Worm (Caenorhabditis elegans) whole organism, L4 larva: ENCODE results near the gene C18C4.7.

Experiments
- F26F4.8 ChIP-seq: fragments of 200-800 bp; sonication (Bioruptor generic); conservative IDR thresholded peaks from 2 replicates; pipeline ENCODE4 v1.3.6; 2022; ENCODE audit warnings: missing genetic modification characterization, missing compliant biosample characterization
- F49E8.2 ChIP-seq: sonication (generic microtip); optimal IDR thresholded peaks from 2 replicates; lab custom pipeline; 2016; ENCODE audit warnings: missing compliant biosample characterization, mild to moderate bottlenecking, missing genetic modification characterization, borderline replicate concordance
- R02D3.7 ChIP-seq: fragments of 150-350 bp; sonication (generic microtip); optimal IDR thresholded peaks from 3 replicates; lab custom pipeline; 2014; ENCODE audit warnings: missing biosample characterization, missing genetic modification characterization
- Y105C5A.15 ChIP-seq: fragments of 200-800 bp; sonication (Bioruptor generic); IDR thresholded peaks from 2 replicates; pipeline ENCODE4 v1.3.6; 2022; ENCODE audit warnings: missing genetic modification characterization, missing compliant biosample characterization
- Y5F2A.4 ChIP-seq: fragments of 200-800 bp; sonication (Bioruptor generic); optimal IDR thresholded peaks from 2 replicates; lab custom pipeline; 2018; ENCODE audit warnings: mild to moderate bottlenecking, missing genetic modification characterization, missing compliant biosample characterization
- ZK546.5 ChIP-seq, 2 experiments: sonication (generic microtip); optimal IDR thresholded peaks; 2 replicates each; lab custom pipeline; 2017; ENCODE audit warnings: missing biosample characterization in 2 of 2, missing genetic modification characterization in 2 of 2
- aha-1 ChIP-seq: fragments of 150-350 bp; peaks from one replicate; lab custom pipeline; 2014; ENCODE audit warnings: missing biosample characterization, missing genetic modification characterization
- ceh-20 ChIP-seq: fragments of 200-800 bp; sonication (Bioruptor generic); IDR thresholded peaks from 2 replicates; pipeline ENCODE4 v1.3.6; 2022; ENCODE audit warnings: missing genetic modification reagents, missing genetic modification characterization, missing compliant biosample characterization
- ceh-28 ChIP-seq: fragments of 150-350 bp; optimal IDR thresholded peaks from 2 replicates; lab custom pipeline; 2014; ENCODE audit warnings: missing biosample characterization, missing genetic modification reagents, missing genetic modification characterization
- cey-2 ChIP-seq: sonication (generic microtip); optimal IDR thresholded peaks from 3 replicates; lab custom pipeline; 2017; ENCODE audit warnings: missing genetic modification characterization, mild to moderate bottlenecking, missing compliant biosample characterization, antibody characterized with exemption, borderline replicate concordance; ENCODE audit not compliant: insufficient read depth
- daf-16 ChIP-seq, 3 experiments: sonication (generic microtip); optimal IDR thresholded peaks; 2 replicates each; lab custom pipeline; 2016 to 2017; ENCODE audit warnings: missing genetic modification characterization in 3 of 3, missing genetic modification reagents in 3 of 3, mild to moderate bottlenecking in 2 of 3, missing compliant biosample characterization in 2 of 3, missing biosample characterization in 1 of 3, moderate library complexity in 1 of 3
- dmd-9 ChIP-seq: fragments of 200-800 bp; sonication (Bioruptor generic); IDR thresholded peaks from 2 replicates; pipeline ENCODE4 v1.3.6; 2022; ENCODE audit warnings: missing genetic modification reagents, missing genetic modification characterization, missing compliant biosample characterization
- dpl-1 ChIP-seq: fragments of 150-350 bp; optimal IDR thresholded peaks from 2 replicates; lab custom pipeline; 2014; ENCODE audit warnings: missing biosample characterization, missing genetic modification reagents, missing genetic modification characterization
- dve-1 ChIP-seq: sonication (generic microtip); optimal IDR thresholded peaks from 2 replicates; lab custom pipeline; 2017; ENCODE audit warnings: antibody characterized with exemption, mild to moderate bottlenecking, missing genetic modification characterization, missing compliant biosample characterization; ENCODE audit not compliant: insufficient read depth
- fos-1 ChIP-seq: fragments of 150-350 bp; optimal IDR thresholded peaks from 2 replicates; lab custom pipeline; 2014; ENCODE audit warnings: missing biosample characterization, missing genetic modification characterization
- hif-1 ChIP-seq, 2 experiments: sonication (generic microtip); optimal IDR thresholded peaks; 2 replicates each; lab custom pipeline; 2016 to 2017; ENCODE audit warnings: missing compliant biosample characterization in 2 of 2, missing genetic modification characterization in 2 of 2, missing genetic modification reagents in 2 of 2, missing genotype in 2 of 2, mild to moderate bottlenecking in 1 of 2
- hlh-11 ChIP-seq: fragments of 200-800 bp; sonication (Bioruptor generic); optimal IDR thresholded peaks from 2 replicates; lab custom pipeline; 2018; ENCODE audit warnings: mild to moderate bottlenecking, missing genetic modification characterization, missing compliant biosample characterization
- hlh-30 ChIP-seq: sonication (generic microtip); optimal IDR thresholded peaks from 2 replicates; lab custom pipeline; 2017; ENCODE audit warnings: antibody characterized with exemption, mild to moderate bottlenecking, missing genetic modification characterization, missing compliant biosample characterization; ENCODE audit not compliant: insufficient read depth
- hmg-1.1 ChIP-seq: fragments of 200-800 bp; sonication (Bioruptor generic); IDR thresholded peaks from 2 replicates; pipeline ENCODE4 v1.3.6; 2022; ENCODE audit warnings: missing genetic modification reagents, missing genetic modification characterization, missing compliant biosample characterization
- jun-1 ChIP-seq: fragments of 150-350 bp; optimal IDR thresholded peaks from 2 replicates; lab custom pipeline; 2014; ENCODE audit warnings: missing biosample characterization, missing genetic modification reagents, missing genetic modification characterization
- lim-7 ChIP-seq: fragments of 200-800 bp; sonication (Bioruptor generic); IDR thresholded peaks from 2 replicates; pipeline ENCODE4 v1.3.6; 2022; ENCODE audit warnings: missing genetic modification characterization, missing compliant biosample characterization
- lin-13 ChIP-seq: fragments of 150-350 bp; optimal IDR thresholded peaks from 2 replicates; lab custom pipeline; 2014; ENCODE audit warnings: missing biosample characterization, missing genetic modification reagents, missing genetic modification characterization
- lin-15B ChIP-seq: fragments of 150-350 bp; sonication (generic microtip); optimal IDR thresholded peaks from 3 replicates; lab custom pipeline; 2014; ENCODE audit warnings: missing biosample characterization, missing genetic modification characterization
- lin-38 ChIP-seq: fragments of 200-800 bp; sonication (Bioruptor generic); IDR thresholded peaks from 2 replicates; pipeline ENCODE4 v1.3.6; 2022; ENCODE audit warnings: missing genetic modification reagents, missing genetic modification characterization, missing compliant biosample characterization
- lir-3 ChIP-seq: sonication (generic microtip); optimal IDR thresholded peaks from 2 replicates; lab custom pipeline; 2016; ENCODE audit warnings: mild to moderate bottlenecking, missing genetic modification characterization, missing compliant biosample characterization
- lsy-2 ChIP-seq, 2 experiments: fragments of 150-350 bp in 1 of 2; sonication (generic microtip) in 1 of 2; optimal IDR thresholded peaks; 2 replicates each; lab custom pipeline; 2014 to 2017; ENCODE audit warnings: missing biosample characterization in 2 of 2, missing genetic modification characterization in 2 of 2
- mdt-29 ChIP-seq: fragments of 200-800 bp; sonication (Bioruptor generic); IDR thresholded peaks from 2 replicates; pipeline ENCODE4 v1.3.6; 2022; ENCODE audit warnings: missing genetic modification reagents, missing genetic modification characterization, missing compliant biosample characterization
- mep-1 ChIP-seq: fragments of 150-350 bp; sonication (generic microtip); optimal IDR thresholded peaks from 3 replicates; lab custom pipeline; 2014; ENCODE audit warnings: missing biosample characterization, missing genetic modification characterization
- mes-2 ChIP-seq: sonication (generic microtip); optimal IDR thresholded peaks from 2 replicates; lab custom pipeline; 2016; ENCODE audit warnings: missing genotype, mild to moderate bottlenecking, missing genetic modification characterization, missing compliant biosample characterization; ENCODE audit not compliant: poor library complexity, severe bottlenecking
- mxl-2 ChIP-seq: fragments of 200-800 bp; sonication (Bioruptor generic); conservative IDR thresholded peaks from 2 replicates; pipeline ENCODE4 v1.3.6; 2022; ENCODE audit warnings: missing genetic modification reagents, missing genetic modification characterization, missing compliant biosample characterization
- mxl-3 ChIP-seq: fragments of 200-800 bp; sonication (Bioruptor generic); optimal IDR thresholded peaks from 2 replicates; lab custom pipeline; 2018; ENCODE audit warnings: mild to moderate bottlenecking, missing genetic modification characterization, missing compliant biosample characterization
- nhr-11 ChIP-seq: fragments of 150-350 bp; optimal IDR thresholded peaks from 2 replicates; lab custom pipeline; 2014; ENCODE audit warnings: missing biosample characterization, missing genetic modification characterization
- nhr-28 ChIP-seq: fragments of 150-350 bp; optimal IDR thresholded peaks from 2 replicates; lab custom pipeline; 2014; ENCODE audit warnings: missing biosample characterization, missing genetic modification characterization
- nhr-48 ChIP-seq: sonication (generic microtip); optimal IDR thresholded peaks from 2 replicates; lab custom pipeline; 2016; ENCODE audit warnings: mild to moderate bottlenecking, missing genetic modification characterization, missing compliant biosample characterization
- nhr-6 ChIP-seq: fragments of 150-350 bp; optimal IDR thresholded peaks from 2 replicates; lab custom pipeline; 2014; ENCODE audit warnings: missing biosample characterization, missing genetic modification characterization
- nhr-76 ChIP-seq: fragments of 150-350 bp; optimal IDR thresholded peaks from 2 replicates; lab custom pipeline; 2014; ENCODE audit warnings: missing biosample characterization, missing genetic modification characterization
- nhr-77 ChIP-seq: fragments of 150-350 bp; optimal IDR thresholded peaks from 2 replicates; lab custom pipeline; 2014; ENCODE audit warnings: missing biosample characterization, missing genetic modification characterization
- pha-4 ChIP-seq, 2 experiments: fragments of 150-350 bp in 1 of 2; fragments of 200-800 bp in 1 of 2; sonication (Bioruptor generic) in 1 of 2; IDR thresholded peaks in 1 of 2; optimal IDR thresholded peaks in 1 of 2; 2 replicates each; pipeline versions ENCODE4 v1.3.6 to Lab custom; 2014 to 2022; ENCODE audit warnings: missing genetic modification characterization in 2 of 2, missing genetic modification reagents in 2 of 2, missing biosample characterization in 1 of 2, missing compliant biosample characterization in 1 of 2
- pqm-1 ChIP-seq: sonication (generic microtip); optimal IDR thresholded peaks from 2 replicates; lab custom pipeline; 2017; ENCODE audit warnings: missing biosample characterization, missing genetic modification characterization
- rbr-2 ChIP-seq: sonication (generic microtip); optimal IDR thresholded peaks from 2 replicates; lab custom pipeline; 2016; ENCODE audit warnings: missing genotype, missing genetic modification characterization, missing compliant biosample characterization
- spr-1 ChIP-seq: sonication (generic microtip); optimal IDR thresholded peaks from 2 replicates; lab custom pipeline; 2016; ENCODE audit warnings: mild to moderate bottlenecking, missing genetic modification characterization, missing compliant biosample characterization
- unc-39 ChIP-seq: sonication (generic microtip); optimal IDR thresholded peaks from 2 replicates; lab custom pipeline; 2017; ENCODE audit warnings: missing biosample characterization, missing genetic modification characterization
- vab-7 ChIP-seq: fragments of 200-800 bp; sonication (Bioruptor generic); IDR thresholded peaks from 2 replicates; pipeline ENCODE4 v1.3.6; 2022; ENCODE audit warnings: missing genetic modification reagents, missing genetic modification characterization, missing compliant biosample characterization
- zfp-2 ChIP-seq: sonication (generic microtip); optimal IDR thresholded peaks from 2 replicates; lab custom pipeline; 2016; ENCODE audit warnings: mild to moderate bottlenecking, missing genetic modification characterization, missing compliant biosample characterization
- zip-2 ChIP-seq: fragments of 150-350 bp; optimal IDR thresholded peaks from 2 replicates; lab custom pipeline; 2014; ENCODE audit warnings: missing biosample characterization, missing genetic modification characterization

C18C4.7 gene

ce11 chrV:5580517-5580916 lies 13.5 kb upstream of the C18C4.7 start:
- peak; percentile 48 for TF ChIP-seq rbr-2 (tag; lab: Kevin White, UChicago)
- peak; percentile 40 for TF ChIP-seq hlh-11 (tag; lab: Kevin White, UChicago)
- no peak for TF ChIP-seq F26F4.8 (GFP tag; lab: Robert Waterston, UW)
- TF ChIP-seq ceh-28 (tag; lab: Kevin White, UChicago) = peak; percentile 58
- no peak for TF ChIP-seq fos-1
- peak; percentile 24 for TF ChIP-seq nhr-6 (tag; lab: Kevin White, UChicago)
- no peak for TF ChIP-seq lin-15B (tag; lab: Kevin White, UChicago)
- no peak for TF ChIP-seq daf-16 (GFP tag; optimal IDR thresholded peaks at IDR 0.05; lab: Kevin White, UChicago)
- TF ChIP-seq daf-16 (tag; optimal IDR thresholded peaks at IDR 0.05; lab: Kevin White, UChicago) = peak; percentile 62
- no peak for TF ChIP-seq jun-1 (tag; lab: Kevin White, UChicago)
- no peak for TF ChIP-seq pqm-1 (tag; lab: Kevin White, UChicago)
- TF ChIP-seq lsy-2 (tag; optimal IDR thresholded peaks at IDR 0.05; lab: Kevin White, UChicago) = peak; percentile 41 to 81
- TF ChIP-seq mep-1 (tag; lab: Kevin White, UChicago) = peak; percentile 71
- TF ChIP-seq hif-1 (tag; optimal IDR thresholded peaks at IDR 0.05; lab: Kevin White, UChicago) = peak in 1 of 2 experiments; percentile 13
- peak; percentile 46 for TF ChIP-seq mxl-3 (GFP tag; lab: Kevin White, UChicago)
- peak; percentile 43 for TF ChIP-seq dpl-1 (GFP tag; lab: Kevin White, UChicago)
- TF ChIP-seq nhr-28 (tag; lab: Kevin White, UChicago) = peak; percentile 49
- peak; percentile 71 for TF ChIP-seq dve-1 (tag; lab: Kevin White, UChicago)
- TF ChIP-seq hlh-30 (tag; lab: Kevin White, UChicago) = peak; percentile 41
- TF ChIP-seq mes-2 = peak; percentile 71
- peak; percentile 73 for TF ChIP-seq hmg-1.1 (GFP tag; lab: Robert Waterston, UW)
- peak; percentile 3 for TF ChIP-seq nhr-11
- TF ChIP-seq aha-1 (tag; lab: Kevin White, UChicago) = peak; percentile 76

ce11 chrV:5579666-5580065 lies 12.6 kb upstream of the C18C4.7 start:
- TF ChIP-seq R02D3.7 (tag; lab: Kevin White, UChicago) (no peak), aha-1 (tag; lab: Kevin White, UChicago) (peak; percentile 94), lim-7 (GFP tag; lab: Robert Waterston, UW) (no peak), lin-15B (tag; lab: Kevin White, UChicago) (no peak), lin-13 (GFP tag; lab: Kevin White, UChicago) (no peak), nhr-76 (tag; lab: Kevin White, UChicago) (no peak), fos-1 (no peak)

ce11 chrV:5576008-5576407 lies 9.0 kb upstream of the C18C4.7 start:
- TF ChIP-seq pha-4 (GFP tag; IDR thresholded peaks at IDR 0.05; lab: Robert Waterston, UW) (no peak; the same call in 1 of the 2 replicates), pha-4 (tag; optimal IDR thresholded peaks at IDR 0.05; lab: Kevin White, UChicago) (peak; percentile 61), F26F4.8 (GFP tag; lab: Robert Waterston, UW) (no peak), Y105C5A.15 (no peak), lin-38 (GFP tag; lab: Robert Waterston, UW) (peak; percentile 54), pqm-1 (tag; lab: Kevin White, UChicago) (peak; percentile 47), lir-3 (tag; lab: Kevin White, UChicago) (no peak), zip-2 (tag; lab: Kevin White, UChicago) (peak; percentile 92), mxl-2 (GFP tag; lab: Robert Waterston, UW) (no peak), nhr-77 (tag; lab: Kevin White, UChicago) (peak; percentile 25), unc-39 (tag; lab: Kevin White, UChicago) (no peak), mdt-29 (GFP tag; lab: Robert Waterston, UW) (no peak), F49E8.2 (tag; lab: Kevin White, UChicago) (no peak), mep-1 (tag; lab: Kevin White, UChicago) (peak; percentile 61), dpl-1 (GFP tag; lab: Kevin White, UChicago) (peak; percentile 47), zfp-2 (tag; lab: Kevin White, UChicago) (no peak), Y5F2A.4 (GFP tag; lab: Kevin White, UChicago) (no peak), ceh-20 (GFP tag; lab: Robert Waterston, UW) (no peak), hif-1 (tag; optimal IDR thresholded peaks at IDR 0.05; lab: Kevin White, UChicago) (peak in 1 of 2 experiments; percentile 59), hmg-1.1 (GFP tag; lab: Robert Waterston, UW) (no peak), vab-7 (GFP tag; lab: Robert Waterston, UW) (no peak), nhr-48 (tag; lab: Kevin White, UChicago) (peak; percentile 55), dmd-9 (no peak), aha-1 (tag; lab: Kevin White, UChicago) (peak; percentile 98), lin-15B (tag; lab: Kevin White, UChicago) (no peak), cey-2 (tag; lab: Kevin White, UChicago) (no peak), ZK546.5 (tag; optimal IDR thresholded peaks at IDR 0.05; lab: Kevin White, UChicago) (no peak), spr-1 (tag; lab: Kevin White, UChicago) (no peak)
